Worm (Caenorhabditis elegans): ENCODE results near the gene F12D9.2.
A peak's percentile ranks its signal among the peaks of the same experiment; 100 is the strongest.

Gene F12D9.2

ce11 chrX:8677320-8677719 lies 30.4 kb upstream of the F12D9.2 start:
- no peak for TF ChIP-seq F33H1.4 (GFP tag; IDR thresholded peaks at IDR 0.05)
- TF ChIP-seq ekl-4 (GFP tag; IDR thresholded peaks at IDR 0.05), result no peak
- TF ChIP-seq hlh-12 (tag; optimal IDR thresholded peaks at IDR 0.05), result no peak
- TF ChIP-seq fkh-3 (tag; optimal IDR thresholded peaks at IDR 0.05), result no peak
- no peak for TF ChIP-seq egl-44 (GFP tag; IDR thresholded peaks at IDR 0.05)
- no peak for TF ChIP-seq Y95B8A.8 (GFP tag; IDR thresholded peaks at IDR 0.05)
- no peak for TF ChIP-seq F55B11.4 (tag; optimal IDR thresholded peaks at IDR 0.05; ENCODE audit: borderline replicate concordance, insufficient read depth)
- no peak for TF ChIP-seq cebp-1 (GFP tag; IDR thresholded peaks at IDR 0.05)
- TF ChIP-seq cebp-1 (tag; optimal IDR thresholded peaks at IDR 0.05), result no peak
- TF ChIP-seq F57A8.1 (GFP tag; optimal IDR thresholded peaks at IDR 0.05), result no peak
- TF ChIP-seq ztf-28 (GFP tag; IDR thresholded peaks at IDR 0.05), result no peak

ce11 chrX:8676088-8676779 lies 29.3 kb upstream of the F12D9.2 start:
- peak; percentile 34; the same call in 1 of the 2 replicates for TF ChIP-seq lin-26 (GFP tag; IDR thresholded peaks at IDR 0.05)
- TF ChIP-seq lin-40 (tag; optimal IDR thresholded peaks at IDR 0.05), result peak; percentile 64
- TF ChIP-seq somi-1 (GFP tag; optimal IDR thresholded peaks at IDR 0.05), result peak; percentile 64
- no peak for TF ChIP-seq nhr-27 (tag; optimal IDR thresholded peaks at IDR 0.05)
- no peak for TF ChIP-seq aptf-3 (GFP tag; IDR thresholded peaks at IDR 0.05)
- TF ChIP-seq pbrm-1 (GFP tag; IDR thresholded peaks at IDR 0.05), result no peak
- TF ChIP-seq cebp-2 (GFP tag; IDR thresholded peaks at IDR 0.05), result no peak
- TF ChIP-seq egl-44 (GFP tag; IDR thresholded peaks at IDR 0.05), result 0 out of 2 replicates have a peak, but pooled peaks have one; percentile 48
- no peak for TF ChIP-seq ztf-28 (GFP tag; IDR thresholded peaks at IDR 0.05)
- no peak for TF ChIP-seq lsl-1 (GFP tag; optimal IDR thresholded peaks at IDR 0.05)
- peak; percentile 73 for TF ChIP-seq ztf-26 (tag; optimal IDR thresholded peaks at IDR 0.05)
- no peak for TF ChIP-seq B0261.1 (tag; optimal IDR thresholded peaks at IDR 0.05)
- no peak for TF ChIP-seq tlf-1 (GFP tag; optimal IDR thresholded peaks at IDR 0.05)
- no peak for TF ChIP-seq nhr-120 (GFP tag; IDR thresholded peaks at IDR 0.05)
- TF ChIP-seq madf-3 (GFP tag; IDR thresholded peaks at IDR 0.05), result no peak
- peak; percentile 31 for TF ChIP-seq atf-7 (tag; optimal IDR thresholded peaks at IDR 0.05)
- no peak for TF ChIP-seq ceh-58 (GFP tag; IDR thresholded peaks at IDR 0.05)
- TF ChIP-seq ccch-3 (GFP tag; optimal IDR thresholded peaks at IDR 0.05), result no peak
- TF ChIP-seq mel-28 (tag; optimal IDR thresholded peaks at IDR 0.05; ENCODE audit: borderline replicate concordance), result no peak
- TF ChIP-seq nhr-80 (tag; optimal IDR thresholded peaks at IDR 0.05), result peak; percentile 88
- no peak for TF ChIP-seq ZK185.1 (tag; optimal IDR thresholded peaks at IDR 0.05; ENCODE audit: poor library complexity, severe bottlenecking)
- peak; percentile 20 for TF ChIP-seq chd-7 (tag; optimal IDR thresholded peaks at IDR 0.05)
- no peak for TF ChIP-seq Y67H2A.10 (GFP tag; conservative IDR thresholded peaks at IDR 0.05)
- 0 out of 2 replicates have a peak, but pooled peaks have one; percentile 53 for TF ChIP-seq let-526 (GFP tag; IDR thresholded peaks at IDR 0.05)
- no peak for TF ChIP-seq nfya-2 (GFP tag; IDR thresholded peaks at IDR 0.05)
- no peak for TF ChIP-seq F37B4.10 (GFP tag; IDR thresholded peaks at IDR 0.05)
- TF ChIP-seq die-1 (tag; optimal IDR thresholded peaks at IDR 0.05), result peak; percentile 52
- TF ChIP-seq bed-1 (GFP tag; IDR thresholded peaks at IDR 0.05), result no peak
- TF ChIP-seq cebp-1 (GFP tag; IDR thresholded peaks at IDR 0.05), result no peak
- TF ChIP-seq cebp-1 (tag; optimal IDR thresholded peaks at IDR 0.05), result peak; percentile 52
- no peak for TF ChIP-seq rcor-1 (GFP tag; IDR thresholded peaks at IDR 0.05)
